Worm (Caenorhabditis elegans): ENCODE data around the gene skih-2.

skih-2 gene

DNA sequence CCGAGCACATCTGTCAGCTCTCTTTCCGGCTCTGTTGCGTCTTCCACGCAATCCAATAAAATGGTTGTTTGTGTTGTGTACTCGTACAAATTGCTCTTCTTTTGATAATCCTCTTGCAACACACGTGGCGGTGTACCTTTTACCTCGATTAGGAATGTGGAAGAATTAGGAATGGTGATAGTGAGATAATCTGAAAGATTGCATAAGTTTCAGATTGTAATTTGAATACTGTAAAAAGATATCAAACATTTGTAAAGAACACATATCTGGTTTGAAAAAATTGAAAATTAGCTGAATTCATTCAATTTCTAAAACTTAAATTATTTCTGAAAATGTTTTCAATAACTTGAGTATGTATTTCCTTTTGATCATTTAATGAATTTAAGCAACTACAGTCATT lies 22.7 kb upstream of the skih-2 start, which contains the start of gene C08F8.6:
C08F8.6 (minus strand) TSS at position 101 of the 400 bp plus-strand sequence.
- TF ChIP-seq nhr-2 (tag; optimal IDR thresholded peaks at IDR 0.05) (peak; percentile 34), nhr-28 (tag; optimal IDR thresholded peaks at IDR 0.05) (no peak)

ce11 chrIV:11162451-11162850 lies 20.3 kb upstream of the skih-2 start, which contains the start of gene fbxb-9:
Gene fbxb-9 (minus strand): TSS chrIV:11162551.
- no peak for TF ChIP-seq mab-5 (tag; optimal IDR thresholded peaks at IDR 0.05)
- TF ChIP-seq bed-3 (GFP tag; optimal IDR thresholded peaks at IDR 0.05) = no peak

DNA sequence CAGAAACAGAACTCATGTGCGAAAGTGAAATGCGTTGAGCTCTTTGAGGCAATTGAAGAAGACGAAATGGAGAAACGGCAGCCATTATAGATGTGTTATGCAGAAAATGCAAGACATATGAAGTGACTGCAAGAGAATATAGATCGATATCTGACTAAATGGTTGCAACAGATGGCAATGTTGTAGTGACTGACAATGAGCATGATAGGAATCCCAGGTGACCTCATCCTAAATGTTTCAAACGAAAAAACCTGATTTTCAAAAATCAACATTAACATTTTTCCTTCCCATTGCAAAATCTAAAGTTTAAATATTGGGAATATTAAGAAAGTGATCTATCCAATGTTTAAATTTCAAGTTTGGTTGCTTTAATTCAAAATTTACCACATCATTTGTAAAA lies 18.5 kb upstream of the skih-2 start, which contains the start of gene C08F8.15:
C08F8.15 (minus strand) TSS at position 101 of the 400 bp plus-strand sequence.
- TF ChIP-seq nhr-76 (tag; optimal IDR thresholded peaks at IDR 0.05) (no peak), cnd-1 (tag; optimal IDR thresholded peaks at IDR 0.05) (no peak), unc-39 (tag; optimal IDR thresholded peaks at IDR 0.05) (no peak), ceh-43 (GFP tag; optimal IDR thresholded peaks at IDR 0.05) (no peak), ceh-39 (tag; optimal IDR thresholded peaks at IDR 0.05) (no peak), pha-4 (tag; optimal IDR thresholded peaks at IDR 0.05) (no peak), lin-32 (GFP tag; optimal IDR thresholded peaks at IDR 0.05) (no peak), snpc-4 (tag; optimal IDR thresholded peaks at IDR 0.05) (no peak), lsy-2 (tag; optimal IDR thresholded peaks at IDR 0.05) (no peak), drap-1 (GFP tag; optimal IDR thresholded peaks at IDR 0.05) (no peak), hlh-1 (tag; optimal IDR thresholded peaks at IDR 0.05) (no peak), nhr-237 (tag; optimal IDR thresholded peaks at IDR 0.05) (no peak), bed-3 (GFP tag; optimal IDR thresholded peaks at IDR 0.05) (no peak), ham-2 (GFP tag; optimal IDR thresholded peaks at IDR 0.05) (no peak), nhr-12 (tag; optimal IDR thresholded peaks at IDR 0.05) (no peak), unc-120 (tag; optimal IDR thresholded peaks at IDR 0.05; ENCODE audit: poor library complexity, severe bottlenecking) (no peak), nhr-28 (tag; optimal IDR thresholded peaks at IDR 0.05) (no peak), tbx-8 (GFP tag; optimal IDR thresholded peaks at IDR 0.05) (no peak), sptf-1 (tag; optimal IDR thresholded peaks at IDR 0.05) (no peak), blmp-1 (tag; optimal IDR thresholded peaks at IDR 0.05) (no peak)

DNA sequence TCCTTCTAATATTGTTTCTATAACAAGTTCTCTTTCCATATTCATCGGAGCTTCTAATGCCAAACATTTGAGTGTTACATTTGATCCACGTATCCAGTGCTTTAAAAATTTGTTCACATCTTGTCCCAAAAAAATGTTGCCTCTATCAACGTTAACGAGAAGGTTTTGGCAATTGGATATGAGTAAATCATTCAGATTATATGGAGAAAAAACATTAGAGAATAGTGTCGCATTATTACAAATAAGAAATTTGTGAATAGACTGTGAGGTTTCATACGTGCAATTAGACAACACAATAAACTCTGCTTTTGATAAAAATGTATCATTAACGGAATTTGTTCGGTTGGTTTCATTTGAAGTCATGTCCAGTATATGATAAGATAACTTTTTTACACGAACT lies 17.7 kb upstream of the skih-2 start, which contains the start of gene mboa-4:
mboa-4 (minus strand) TSS at position 101 of the 400 bp plus-strand sequence.
- TF ChIP-seq unc-39 (tag; optimal IDR thresholded peaks at IDR 0.05) = no peak

- TF ChIP-seq snpc-4 (tag; optimal IDR thresholded peaks at IDR 0.05) (no peak), unc-39 (tag; optimal IDR thresholded peaks at IDR 0.05) (no peak), lsy-2 (tag; optimal IDR thresholded peaks at IDR 0.05) (no peak), mab-5 (tag; optimal IDR thresholded peaks at IDR 0.05) (no peak), ceh-43 (GFP tag; optimal IDR thresholded peaks at IDR 0.05) (no peak), tbx-8 (GFP tag; optimal IDR thresholded peaks at IDR 0.05) (no peak), zip-8 (tag; optimal IDR thresholded peaks at IDR 0.05) (no peak), M03D4.4 (tag; optimal IDR thresholded peaks at IDR 0.05) (no peak), ham-2 (GFP tag; optimal IDR thresholded peaks at IDR 0.05) (no peak), nhr-2 (tag; optimal IDR thresholded peaks at IDR 0.05) (no peak), nhr-237 (tag; optimal IDR thresholded peaks at IDR 0.05) (no peak), ces-1 (GFP tag; optimal IDR thresholded peaks at IDR 0.05) (no peak), sem-2 (GFP tag; optimal IDR thresholded peaks at IDR 0.05) (no peak), mep-1 (tag; optimal IDR thresholded peaks at IDR 0.05) (no peak), blmp-1 (tag; optimal IDR thresholded peaks at IDR 0.05) (no peak), ztf-11 (tag; optimal IDR thresholded peaks at IDR 0.05) (no peak), mls-2 (tag; optimal IDR thresholded peaks at IDR 0.05) (no peak), elt-1 (tag; optimal IDR thresholded peaks at IDR 0.05; ENCODE audit: borderline replicate concordance, insufficient read depth) (no peak), sptf-1 (tag; optimal IDR thresholded peaks at IDR 0.05) (no peak), unc-62 (GFP tag; optimal IDR thresholded peaks at IDR 0.05) (no peak)
These were observed 14.4 kb upstream of the skih-2 start for ce11 chrIV:11156526-11156925.

Measured in whole organism, mixed stage, embryonic.